Worm (Caenorhabditis elegans): ENCODE data around the gene D1005.10.

DNA sequence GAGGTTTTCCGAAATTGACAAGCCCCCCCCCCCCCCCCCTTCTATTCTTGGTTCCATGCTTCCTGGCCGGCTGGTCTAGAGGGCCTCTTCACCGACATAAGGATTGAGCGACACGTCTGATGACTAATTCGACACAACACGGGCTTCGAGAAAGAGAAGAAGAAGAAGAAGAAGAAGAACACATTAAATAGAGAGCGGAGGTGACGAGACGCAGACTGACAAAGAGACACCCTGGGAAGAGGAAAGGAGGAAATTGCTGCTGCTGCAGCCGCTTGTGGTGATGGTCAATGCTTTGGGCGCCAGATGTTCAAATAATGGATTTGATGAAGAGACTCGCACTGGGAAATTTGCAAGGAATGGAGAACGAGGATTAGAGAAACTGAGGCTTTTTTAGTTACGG is 38.6 kb upstream of the D1005.10 start:
- TF ChIP-seq snpc-4 (GFP tag; optimal IDR thresholded peaks at IDR 0.05) (no peak), snpc-4 (tag; optimal IDR thresholded peaks at IDR 0.05) (no peak), K11D2.4 (GFP tag; IDR thresholded peaks at IDR 0.05) (no peak), unc-62 (GFP tag; optimal IDR thresholded peaks at IDR 0.05) (no peak), ztf-25 (GFP tag; IDR thresholded peaks at IDR 0.05) (no peak), ekl-4 (GFP tag; IDR thresholded peaks at IDR 0.05) (no peak), rpc-1 (optimal IDR thresholded peaks at IDR 0.05) (no peak), rpc-1 (tag; optimal IDR thresholded peaks at IDR 0.05) (no peak), hlh-26 (GFP tag; conservative IDR thresholded peaks at IDR 0.05) (no peak), efl-1 (GFP tag; optimal IDR thresholded peaks at IDR 0.05) (no peak), F49E8.2 (tag; optimal IDR thresholded peaks at IDR 0.05; ENCODE audit: insufficient read depth) (no peak), gei-17 (GFP tag; optimal IDR thresholded peaks at IDR 0.05) (no peak), mcd-1 (GFP tag; IDR thresholded peaks at IDR 0.05) (no peak)
